Worm (Caenorhabditis elegans): Measurements from ENCODE around the gene drl-1.

DNA sequence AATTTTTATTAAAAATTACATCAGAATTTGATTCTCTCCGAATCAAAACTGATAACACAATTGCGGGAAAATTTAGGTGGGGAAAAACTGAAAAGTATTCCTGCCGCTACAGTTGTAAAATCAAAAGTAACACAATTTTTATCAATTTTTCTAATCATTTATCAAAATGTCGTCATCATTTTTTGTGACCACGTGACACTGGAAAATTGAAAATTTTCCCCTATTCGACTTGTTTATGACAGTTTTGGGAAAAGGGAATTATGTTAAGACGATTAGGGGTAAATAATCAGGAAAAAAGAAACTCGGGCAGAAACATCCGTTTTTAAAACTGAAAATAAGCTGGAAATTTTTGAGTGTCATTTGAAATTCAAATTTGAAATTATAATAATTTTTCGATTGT, 28.0 kb upstream of the drl-1 start:
- TF ChIP-seq lin-35 (GFP tag; optimal IDR thresholded peaks at IDR 0.05) (peak in 1 of 2 experiments; percentile 35), zag-1 (tag; optimal IDR thresholded peaks at IDR 0.05) (no peak), fos-1 (tag; optimal IDR thresholded peaks at IDR 0.05) (no peak), ztf-4 (tag; optimal IDR thresholded peaks at IDR 0.05) (no peak), fkh-4 (tag; optimal IDR thresholded peaks at IDR 0.05; ENCODE audit: borderline replicate concordance) (no peak), unc-130 (tag; optimal IDR thresholded peaks at IDR 0.05) (no peak), lin-39 (tag; optimal IDR thresholded peaks at IDR 0.05) (no peak)
